Worm (Caenorhabditis elegans): ENCODE results near the gene C14C10.2.

DNA sequence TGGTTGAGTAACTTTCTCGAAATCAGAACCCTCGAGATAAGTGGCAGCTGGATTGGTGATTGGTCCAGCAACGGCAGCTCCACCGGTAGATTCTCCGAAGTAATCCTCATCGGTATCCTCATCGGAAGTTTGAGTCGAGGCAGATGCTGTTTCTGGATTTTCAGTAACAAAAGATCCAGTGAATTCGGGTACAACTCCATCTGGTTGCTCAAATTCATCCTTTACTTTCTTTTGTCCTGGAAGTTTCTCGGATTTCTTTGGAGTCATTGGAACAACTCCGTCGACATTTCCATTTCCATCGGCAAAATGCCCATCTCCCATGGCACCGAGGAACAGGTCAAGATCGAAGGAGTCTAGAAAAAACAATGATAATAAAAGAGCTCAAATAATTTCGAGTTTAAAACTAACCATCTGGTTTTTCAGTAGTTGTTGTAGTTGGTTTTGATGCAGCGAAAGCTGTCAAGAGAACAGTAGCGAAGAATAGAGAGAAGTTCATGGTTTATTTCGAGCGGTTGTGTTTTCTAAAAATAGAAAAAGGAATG lies 39.5 kb downstream of the C14C10.2 start, which contains the start of gene F45D3.4:
- TF ChIP-seq ztf-16 (tag; optimal IDR thresholded peaks at IDR 0.05), result no peak
- no peak for TF ChIP-seq ceh-6 (GFP tag; optimal IDR thresholded peaks at IDR 0.05)
- TF ChIP-seq nfya-1 (tag; optimal IDR thresholded peaks at IDR 0.05), result no peak
